Worm (Caenorhabditis elegans) whole organism, L4 larva: Measurements from ENCODE around the gene C24B9.3.

ENCODE experiments used
- Y75B8A.6 ChIP-seq: fragments of 200-800 bp; sonication (Bioruptor generic); IDR thresholded peaks from 2 replicates; pipeline ENCODE4 v1.3.6; 2022; ENCODE audit warnings: missing genetic modification reagents, missing genetic modification characterization, missing compliant biosample characterization
- ZK546.5 ChIP-seq, 2 experiments: sonication (generic microtip); optimal IDR thresholded peaks; 2 replicates each; lab custom pipeline; 2017; ENCODE audit warnings: missing biosample characterization in 2 of 2, missing genetic modification characterization in 2 of 2
- ceh-28 ChIP-seq: fragments of 150-350 bp; optimal IDR thresholded peaks from 2 replicates; lab custom pipeline; 2014; ENCODE audit warnings: missing biosample characterization, missing genetic modification reagents, missing genetic modification characterization
- daf-12 ChIP-seq: fragments of 150-350 bp; optimal IDR thresholded peaks from 2 replicates; lab custom pipeline; 2014; ENCODE audit warnings: missing biosample characterization, missing genetic modification reagents, missing genetic modification characterization
- duxl-1 ChIP-seq: sonication (generic microtip); optimal IDR thresholded peaks from 2 replicates; lab custom pipeline; 2016; ENCODE audit warnings: mild to moderate bottlenecking, missing genetic modification characterization, moderate library complexity, missing compliant biosample characterization; ENCODE audit not compliant: poor library complexity
- egl-27 ChIP-seq: sonication (generic microtip); optimal IDR thresholded peaks from 3 replicates; lab custom pipeline; 2017; ENCODE audit warnings: missing biosample characterization, missing genetic modification reagents, missing genetic modification characterization
- lsy-2 ChIP-seq, 2 experiments: fragments of 150-350 bp in 1 of 2; sonication (generic microtip) in 1 of 2; optimal IDR thresholded peaks; 2 replicates each; lab custom pipeline; 2014 to 2017; ENCODE audit warnings: missing biosample characterization in 2 of 2, missing genetic modification characterization in 2 of 2
- nhr-11 ChIP-seq: fragments of 150-350 bp; optimal IDR thresholded peaks from 2 replicates; lab custom pipeline; 2014; ENCODE audit warnings: missing biosample characterization, missing genetic modification characterization
- php-3 ChIP-seq: fragments of 200-800 bp; sonication (Bioruptor generic); IDR thresholded peaks from 2 replicates; pipeline ENCODE4 v1.3.6; 2022; ENCODE audit warnings: missing genetic modification reagents, missing genetic modification characterization, missing compliant biosample characterization
- zip-11 ChIP-seq: fragments of 200-800 bp; sonication (Bioruptor generic); IDR thresholded peaks from 2 replicates; pipeline ENCODE4 v1.3.6; 2022; ENCODE audit warnings: missing genetic modification characterization, missing compliant biosample characterization
- ztf-11 ChIP-seq: fragments of 150-350 bp; optimal IDR thresholded peaks from 2 replicates; lab custom pipeline; 2014; ENCODE audit warnings: missing biosample characterization, missing genetic modification characterization

- TF ChIP-seq nhr-11 (tag; lab: Kevin White, UChicago) = no peak
- TF ChIP-seq Y75B8A.6 (GFP tag; lab: Robert Waterston, UW) = no peak
- no peak for TF ChIP-seq ceh-28 (tag; lab: Kevin White, UChicago)
- TF ChIP-seq zip-11 (GFP tag; lab: Robert Waterston, UW) = no peak
- TF ChIP-seq egl-27 (tag; lab: Kevin White, UChicago) = no peak
- TF ChIP-seq duxl-1 (tag; lab: Kevin White, UChicago) = no peak
- no peak for TF ChIP-seq daf-12 (tag; lab: Kevin White, UChicago)
- no peak for TF ChIP-seq ztf-11
- no peak for TF ChIP-seq lsy-2 (tag; optimal IDR thresholded peaks at IDR 0.05; lab: Kevin White, UChicago)
- no peak for TF ChIP-seq ZK546.5 (tag; optimal IDR thresholded peaks at IDR 0.05; lab: Kevin White, UChicago)
- TF ChIP-seq php-3 (GFP tag; lab: Robert Waterston, UW) = peak; percentile 21; the same call in 1 of the 2 replicates
These were observed 19.5 kb upstream of the C24B9.3 start, which contains the start of gene dod-3 for ce11 chrV:2730784-2731480.
